Worm (Caenorhabditis elegans): ENCODE data around the gene K12H6.10.

- no peak for TF ChIP-seq W03F9.2 (tag; optimal IDR thresholded peaks at IDR 0.05)
- TF ChIP-seq him-1 (tag; optimal IDR thresholded peaks at IDR 0.05): no peak
Observed at ce11 chrII:2865355-2865754, 42.7 kb downstream of the K12H6.10 start.
